Worm (Caenorhabditis elegans): ENCODE results near the gene srh-271.

srh-271 gene

ce11 chrV:2646067-2646466 is 24.3 kb upstream of the srh-271 start:
- TF ChIP-seq nhr-120 (GFP tag; IDR thresholded peaks at IDR 0.05) (0 out of 2 replicates have a peak, but pooled peaks have one; percentile 65), zfh-2 (GFP tag; conservative IDR thresholded peaks at IDR 0.05) (peak; percentile 85), ztf-6 (GFP tag; IDR thresholded peaks at IDR 0.05) (no peak), hlh-12 (tag; optimal IDR thresholded peaks at IDR 0.05) (no peak), efl-1 (GFP tag; optimal IDR thresholded peaks at IDR 0.05) (no peak), xnd-1 (tag; optimal IDR thresholded peaks at IDR 0.05) (no peak), lsl-1 (GFP tag; optimal IDR thresholded peaks at IDR 0.05) (no peak), egrh-3 (GFP tag; IDR thresholded peaks at IDR 0.05) (peak; percentile 35; the same call in 1 of the 2 replicates), nfyb-1 (GFP tag; IDR thresholded peaks at IDR 0.05) (peak; percentile 56; the same call in 1 of the 2 replicates), ceh-100 (GFP tag; IDR thresholded peaks at IDR 0.05) (no peak), D2030.7 (GFP tag; IDR thresholded peaks at IDR 0.05) (no peak), B0261.1 (tag; optimal IDR thresholded peaks at IDR 0.05) (no peak)

DNA sequence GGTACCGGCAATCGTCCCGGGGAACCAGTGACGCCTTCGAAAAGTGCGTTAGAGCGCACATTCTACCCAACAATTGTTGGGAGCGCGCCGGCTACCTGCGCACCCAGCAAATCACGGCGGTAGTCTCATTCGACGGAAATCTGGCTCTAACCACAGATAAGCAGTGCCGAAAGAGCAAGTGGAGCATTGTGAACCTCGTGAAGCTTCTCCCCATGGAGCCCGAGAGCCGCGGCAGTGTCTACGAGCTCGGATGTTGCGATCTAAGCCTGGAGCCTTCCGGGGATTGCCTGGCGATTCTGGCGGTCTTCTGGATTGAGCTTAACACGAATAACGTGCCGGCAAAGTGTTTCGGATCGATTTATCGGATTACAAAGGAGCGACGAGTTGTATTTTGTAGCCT is 17.7 kb upstream of the srh-271 start:
- no peak for TF ChIP-seq B0336.3 (GFP tag; IDR thresholded peaks at IDR 0.05)
- peak; percentile 59; the same call in 1 of the 2 replicates for TF ChIP-seq zfh-2 (GFP tag; conservative IDR thresholded peaks at IDR 0.05)
- TF ChIP-seq egrh-3 (GFP tag; IDR thresholded peaks at IDR 0.05) = 0 out of 2 replicates have a peak, but pooled peaks have one; percentile 24

DNA sequence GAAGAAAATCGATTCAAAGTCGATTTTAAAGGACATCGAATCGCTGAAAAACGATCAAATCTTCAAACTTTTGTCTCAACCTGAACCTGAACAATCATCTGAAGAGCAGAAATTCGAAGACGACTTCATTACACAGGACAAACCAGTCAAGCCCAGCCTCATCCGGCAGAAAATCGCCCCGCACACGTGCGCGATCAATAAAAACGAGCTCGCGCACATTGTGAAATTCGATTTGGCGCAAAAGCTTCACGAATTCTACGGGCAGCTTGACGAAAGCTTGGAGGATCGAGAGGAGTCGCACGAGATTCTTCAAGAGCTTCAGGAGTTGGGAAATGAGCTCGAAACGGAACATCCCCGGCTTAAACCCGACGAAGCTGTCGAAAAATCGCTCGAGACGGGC is 17.3 kb upstream of the srh-271 start, which contains the start of gene W02H5.2:
Gene W02H5.2 (plus strand): TSS at position 301 of the 400 bp plus-strand sequence.
- TF ChIP-seq madf-3 (GFP tag; IDR thresholded peaks at IDR 0.05) (no peak), ztf-26 (tag; optimal IDR thresholded peaks at IDR 0.05) (no peak), hmg-1.2 (GFP tag; IDR thresholded peaks at IDR 0.05) (no peak), sdz-38 (tag; optimal IDR thresholded peaks at IDR 0.05) (no peak)

DNA sequence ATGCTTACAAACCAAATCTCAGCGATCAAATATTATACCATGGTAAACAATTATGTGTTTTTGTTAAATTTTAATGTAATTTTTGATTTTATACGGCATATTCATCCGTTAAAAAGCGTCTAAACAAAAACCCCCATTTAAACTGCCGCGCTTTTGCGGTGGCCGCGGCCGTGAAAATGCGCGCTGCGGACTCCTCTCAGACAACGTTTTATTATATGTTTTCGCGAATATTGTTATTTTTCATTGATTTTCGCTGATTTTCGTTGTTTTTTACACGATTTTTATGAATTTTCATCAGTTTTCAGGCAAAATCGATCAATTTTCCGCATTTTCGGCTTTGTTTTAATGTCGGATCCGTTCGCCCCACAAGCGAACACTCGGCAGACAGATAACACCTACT is 16.8 kb upstream of the srh-271 start, which contains the start of gene W02H5.19:
Gene W02H5.19 (plus strand): TSS at position 346 of the 400 bp plus-strand sequence.
- no peak for TF ChIP-seq C17E4.6 (GFP tag; IDR thresholded peaks at IDR 0.05)
- TF ChIP-seq unc-62 (GFP tag; optimal IDR thresholded peaks at IDR 0.05) = no peak
- no peak for TF ChIP-seq aptf-3 (GFP tag; IDR thresholded peaks at IDR 0.05)
- no peak for TF ChIP-seq F39B2.1 (GFP tag; IDR thresholded peaks at IDR 0.05)
- TF ChIP-seq T26A5.8 (tag; optimal IDR thresholded peaks at IDR 0.05) = no peak
- no peak for TF ChIP-seq mes-4 (tag; optimal IDR thresholded peaks at IDR 0.05)
- TF ChIP-seq egl-18 (GFP tag; IDR thresholded peaks at IDR 0.05) = no peak
- TF ChIP-seq mel-28 (tag; optimal IDR thresholded peaks at IDR 0.05; ENCODE audit: borderline replicate concordance) = no peak
- no peak for TF ChIP-seq snpc-1.1 (tag; optimal IDR thresholded peaks at IDR 0.05; ENCODE audit: insufficient read depth)
- TF ChIP-seq nhr-120 (GFP tag; IDR thresholded peaks at IDR 0.05) = no peak
- 0 out of 2 replicates have a peak, but pooled peaks have one; percentile 19 for TF ChIP-seq cebp-2 (GFP tag; IDR thresholded peaks at IDR 0.05)
- TF ChIP-seq lin-26 (GFP tag; IDR thresholded peaks at IDR 0.05) = no peak
- TF ChIP-seq snpc-3.4 (tag; optimal IDR thresholded peaks at IDR 0.05) = peak; percentile 28
- TF ChIP-seq unc-130 (GFP tag; optimal IDR thresholded peaks at IDR 0.05) = peak; percentile 75
- TF ChIP-seq ccch-3 (GFP tag; optimal IDR thresholded peaks at IDR 0.05) = no peak
- no peak for TF ChIP-seq F49E8.2 (tag; optimal IDR thresholded peaks at IDR 0.05; ENCODE audit: insufficient read depth)
- TF ChIP-seq ama-1 (optimal IDR thresholded peaks at IDR 0.05) = no peak
- TF ChIP-seq ama-1 (GFP tag; optimal IDR thresholded peaks at IDR 0.05) = no peak
- no peak for TF ChIP-seq B0035.1 (tag; optimal IDR thresholded peaks at IDR 0.05)
- TF ChIP-seq F22D6.2 (tag; optimal IDR thresholded peaks at IDR 0.05) = peak; percentile 41
- no peak for TF ChIP-seq bed-1 (GFP tag; IDR thresholded peaks at IDR 0.05)
- peak; percentile 57; the same call in 1 of the 2 replicates for TF ChIP-seq D2030.7 (GFP tag; IDR thresholded peaks at IDR 0.05)
- TF ChIP-seq lin-54 (GFP tag; optimal IDR thresholded peaks at IDR 0.05) = peak; percentile 99
- no peak for TF ChIP-seq Y53G8AR.9 (GFP tag; conservative IDR thresholded peaks at IDR 0.05)
- no peak for TF ChIP-seq sea-2 (GFP tag; IDR thresholded peaks at IDR 0.05)
- no peak for TF ChIP-seq ztf-18 (tag; optimal IDR thresholded peaks at IDR 0.05)
- TF ChIP-seq mxl-1 (tag; optimal IDR thresholded peaks at IDR 0.05) = no peak
- no peak for TF ChIP-seq nhr-27 (tag; optimal IDR thresholded peaks at IDR 0.05)
- TF ChIP-seq gei-17 (GFP tag; optimal IDR thresholded peaks at IDR 0.05) = no peak
- peak; percentile 29 for TF ChIP-seq xnd-1 (tag; optimal IDR thresholded peaks at IDR 0.05)
- TF ChIP-seq snpc-1.3 (tag; optimal IDR thresholded peaks at IDR 0.05; ENCODE audit: insufficient read depth) = no peak
